Fruit fly (Drosophila melanogaster): ENCODE data around the gene okr.

DNA sequence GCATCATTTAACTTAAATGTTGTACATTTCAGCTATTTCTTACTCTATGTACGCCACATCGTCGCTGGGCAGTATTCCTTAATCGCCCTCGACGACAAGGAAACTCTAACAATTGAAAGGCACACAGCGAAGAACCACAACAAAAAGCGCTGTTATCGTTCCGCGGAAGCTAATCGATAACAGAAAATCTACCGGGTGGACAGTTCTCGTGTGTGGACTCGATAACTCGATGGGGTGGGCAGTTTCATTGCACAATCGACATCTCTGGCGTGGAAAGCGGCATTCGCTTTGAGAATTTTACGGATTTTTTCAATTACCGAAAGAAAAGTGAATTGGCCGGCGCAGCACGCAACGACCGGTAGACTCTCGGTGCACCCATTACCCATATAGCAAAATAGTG lies 30.4 kb upstream of the okr start, which contains the start of the genes alpha4GT1 and Prp40:
- TF ChIP-seq CG34367 (tag; optimal IDR thresholded peaks at IDR 0.05) (no peak), gl (tag; optimal IDR thresholded peaks at IDR 0.05) (no peak), fd96Ca (GFP tag; IDR thresholded peaks at IDR 0.05) (no peak), CG14655 (GFP tag; optimal IDR thresholded peaks at IDR 0.05) (no peak), EcR (GFP tag; optimal IDR thresholded peaks at IDR 0.05) (no peak), CG17806 (tag; optimal IDR thresholded peaks at IDR 0.05) (no peak), CG15710 (tag; optimal IDR thresholded peaks at IDR 0.05) (no peak), CG8301 (tag; optimal IDR thresholded peaks at IDR 0.05) (no peak), D1 (tag; optimal IDR thresholded peaks at IDR 0.05) (no peak)
